Fruit fly (Drosophila melanogaster) whole organism, adult: ENCODE measurements around the gene CG12522.
"Not testable (repeated sequence)": the region's sequence is repeated elsewhere in the genome, so short reads cannot be mapped to it uniquely, and the experiment has no call there.

Source experiments
- CG11617 ChIP-seq: fragments of 200-800 bp; sonication (Bioruptor generic); optimal IDR thresholded peaks from 2 replicates; lab custom pipeline; 2017; ENCODE audit warnings: mild to moderate bottlenecking, missing biosample characterization, missing genetic modification reagents, missing genetic modification characterization
- CG12768 ChIP-seq: fragments of 200-800 bp; sonication (Bioruptor generic); optimal IDR thresholded peaks from 2 replicates; lab custom pipeline; 2017; ENCODE audit warnings: missing biosample characterization, missing genetic modification characterization, mild to moderate bottlenecking, moderate library complexity, missing genetic modification reagents
- CG14711 ChIP-seq: fragments of 200-800 bp; sonication (Bioruptor generic); optimal IDR thresholded peaks from 2 replicates; lab custom pipeline; 2018; ENCODE audit warnings: missing biosample characterization, mild to moderate bottlenecking, missing genetic modification characterization, moderate library complexity
- CG1620 ChIP-seq: fragments of 200-800 bp; sonication (Bioruptor generic); optimal IDR thresholded peaks from 2 replicates; lab custom pipeline; 2016; ENCODE audit warnings: missing biosample characterization, missing genetic modification characterization
- CG33017 ChIP-seq: fragments of 200-800 bp; sonication (Bioruptor generic); optimal IDR thresholded peaks from 2 replicates; lab custom pipeline; 2018; ENCODE audit warnings: missing biosample characterization, mild to moderate bottlenecking, missing genetic modification characterization, moderate library complexity
- CG5204 ChIP-seq: fragments of 200-800 bp; sonication (Bioruptor generic); optimal IDR thresholded peaks from 2 replicates; lab custom pipeline; 2016; ENCODE audit warnings: missing biosample characterization, missing genetic modification characterization
- CG7045 ChIP-seq: fragments of 200-800 bp; sonication (Bioruptor generic); optimal IDR thresholded peaks from 2 replicates; lab custom pipeline; 2017; ENCODE audit warnings: missing biosample characterization, mild to moderate bottlenecking, missing genetic modification characterization
- CG7101 ChIP-seq: fragments of 200-800 bp; sonication (Bioruptor generic); optimal IDR thresholded peaks from 2 replicates; lab custom pipeline; 2018; ENCODE audit warnings: missing biosample characterization, mild to moderate bottlenecking, missing genetic modification characterization, moderate library complexity
- Clk ChIP-seq: fragments of 200-800 bp; sonication (Bioruptor generic); optimal IDR thresholded peaks from 2 replicates; lab custom pipeline; 2017; ENCODE audit warnings: missing biosample characterization, missing genetic modification characterization
- Crg-1 ChIP-seq: fragments of 200-800 bp; sonication (Bioruptor generic); optimal IDR thresholded peaks from 2 replicates; lab custom pipeline; 2016; ENCODE audit warnings: missing biosample characterization, missing genetic modification characterization
- Hr96 ChIP-seq: fragments of 200-800 bp; sonication (Bioruptor generic); optimal IDR thresholded peaks from 2 replicates; lab custom pipeline; 2016; ENCODE audit warnings: missing biosample characterization, missing genetic modification characterization
- Mnt ChIP-seq: fragments of 200-800 bp; sonication (Bioruptor generic); optimal IDR thresholded peaks from 2 replicates; lab custom pipeline; 2016; ENCODE audit warnings: missing biosample characterization, mild to moderate bottlenecking, missing genetic modification characterization
- bab1 ChIP-seq: fragments of 200-800 bp; sonication (Bioruptor generic); optimal IDR thresholded peaks from 3 replicates; lab custom pipeline; 2019; ENCODE audit warnings: missing biosample characterization, mild to moderate bottlenecking, missing genetic modification characterization, moderate library complexity
- cic ChIP-seq: fragments of 200-800 bp; sonication (Bioruptor generic); optimal IDR thresholded peaks from 2 replicates; lab custom pipeline; 2017; ENCODE audit warnings: missing biosample characterization, mild to moderate bottlenecking, missing genetic modification characterization, moderate library complexity
- cnc ChIP-seq, 2 experiments: fragments of >200 bp; optimal IDR thresholded peaks; 2 replicates each; lab custom pipeline; 2017
- kay ChIP-seq: fragments of 200-800 bp; sonication (Bioruptor generic); peaks from one replicate; lab custom pipeline; 2016; ENCODE audit warnings: missing biosample characterization, missing genetic modification characterization, borderline replicate concordance
- ovo ChIP-seq: fragments of 200-800 bp; sonication (Bioruptor generic); optimal IDR thresholded peaks from 2 replicates; lab custom pipeline; 2016; ENCODE audit warnings: missing biosample characterization, missing genetic modification characterization
- pad ChIP-seq: fragments of 200-800 bp; sonication (Bioruptor generic); optimal IDR thresholded peaks from 3 replicates; lab custom pipeline; 2017; ENCODE audit warnings: missing biosample characterization, missing genetic modification characterization, mild to moderate bottlenecking, moderate library complexity, missing genetic modification reagents
- tj ChIP-seq: fragments of 200-800 bp; sonication (Bioruptor generic); optimal IDR thresholded peaks from 3 replicates; lab custom pipeline; 2017; ENCODE audit warnings: missing biosample characterization, mild to moderate bottlenecking, missing genetic modification characterization, moderate library complexity
- toe ChIP-seq: fragments of 200-800 bp; sonication (Bioruptor generic); optimal IDR thresholded peaks from 2 replicates; lab custom pipeline; 2016; ENCODE audit warnings: missing biosample characterization, missing genetic modification characterization

Gene CG12522

DNA sequence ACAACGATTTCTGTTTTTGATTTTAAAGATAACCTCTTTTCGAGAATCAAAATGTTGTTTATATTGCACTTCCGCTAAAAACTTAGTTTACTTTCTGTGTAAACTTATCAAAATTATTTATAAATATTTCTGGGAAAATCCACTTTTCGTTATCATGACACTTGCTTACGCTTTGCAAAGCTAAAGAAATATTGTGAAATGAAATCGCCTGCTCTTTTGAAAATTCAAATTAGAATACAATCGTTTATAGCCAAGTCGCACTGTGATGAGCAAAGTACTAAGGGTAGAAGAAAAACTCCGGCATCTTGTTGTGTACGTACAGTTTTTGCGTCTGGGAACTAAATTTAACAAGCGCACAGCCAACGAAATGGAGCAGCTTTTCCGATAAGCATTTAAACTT lies 16.4 kb downstream of the CG12522 start:
- no peak for TF ChIP-seq CG12768 (GFP tag; lab: Kevin White, UChicago)
- TF ChIP-seq Hr96 (GFP tag; lab: Kevin White, UChicago) = no peak
- no peak for TF ChIP-seq CG7101
- TF ChIP-seq toe (GFP tag; lab: Kevin White, UChicago) = no peak
- TF ChIP-seq cnc (optimal IDR thresholded peaks at IDR 0.05; lab: Kevin White, UChicago) = no peak
- no peak for TF ChIP-seq CG7045
- no peak for TF ChIP-seq tj (GFP tag; lab: Kevin White, UChicago)
- no peak for TF ChIP-seq kay (GFP tag; lab: Kevin White, UChicago)
- no peak for TF ChIP-seq bab1 (GFP tag; lab: Kevin White, UChicago)
- no peak for TF ChIP-seq CG14711 (tag; lab: Kevin White, UChicago)

DNA sequence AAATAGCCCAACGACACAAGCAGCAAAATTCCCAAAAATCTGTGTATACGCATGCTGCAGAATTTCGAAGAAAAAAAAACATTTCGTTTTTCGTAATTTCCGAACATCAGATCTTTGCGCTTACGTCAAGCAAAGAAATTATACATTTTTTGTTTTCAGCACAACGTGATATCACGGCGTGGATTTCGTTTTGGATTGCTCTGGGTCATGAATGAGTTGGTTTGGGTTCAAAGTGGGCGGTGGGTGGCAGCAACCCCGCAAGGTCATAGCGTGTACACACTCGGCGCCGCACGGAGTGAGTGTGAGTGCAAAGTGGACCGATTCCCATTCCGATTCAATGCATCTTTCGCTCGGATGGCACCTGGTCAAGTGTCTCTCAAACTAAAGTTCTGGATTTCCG lies 16.8 kb downstream of the CG12522 start:
- TF ChIP-seq cic (GFP tag; lab: Kevin White, UChicago) (no peak), CG1620 (no peak), CG11617 (GFP tag; lab: Kevin White, UChicago) (no peak), Mnt (GFP tag; lab: Kevin White, UChicago) (no peak), CG12768 (GFP tag; lab: Kevin White, UChicago) (no peak), toe (GFP tag; lab: Kevin White, UChicago) (no peak)

DNA sequence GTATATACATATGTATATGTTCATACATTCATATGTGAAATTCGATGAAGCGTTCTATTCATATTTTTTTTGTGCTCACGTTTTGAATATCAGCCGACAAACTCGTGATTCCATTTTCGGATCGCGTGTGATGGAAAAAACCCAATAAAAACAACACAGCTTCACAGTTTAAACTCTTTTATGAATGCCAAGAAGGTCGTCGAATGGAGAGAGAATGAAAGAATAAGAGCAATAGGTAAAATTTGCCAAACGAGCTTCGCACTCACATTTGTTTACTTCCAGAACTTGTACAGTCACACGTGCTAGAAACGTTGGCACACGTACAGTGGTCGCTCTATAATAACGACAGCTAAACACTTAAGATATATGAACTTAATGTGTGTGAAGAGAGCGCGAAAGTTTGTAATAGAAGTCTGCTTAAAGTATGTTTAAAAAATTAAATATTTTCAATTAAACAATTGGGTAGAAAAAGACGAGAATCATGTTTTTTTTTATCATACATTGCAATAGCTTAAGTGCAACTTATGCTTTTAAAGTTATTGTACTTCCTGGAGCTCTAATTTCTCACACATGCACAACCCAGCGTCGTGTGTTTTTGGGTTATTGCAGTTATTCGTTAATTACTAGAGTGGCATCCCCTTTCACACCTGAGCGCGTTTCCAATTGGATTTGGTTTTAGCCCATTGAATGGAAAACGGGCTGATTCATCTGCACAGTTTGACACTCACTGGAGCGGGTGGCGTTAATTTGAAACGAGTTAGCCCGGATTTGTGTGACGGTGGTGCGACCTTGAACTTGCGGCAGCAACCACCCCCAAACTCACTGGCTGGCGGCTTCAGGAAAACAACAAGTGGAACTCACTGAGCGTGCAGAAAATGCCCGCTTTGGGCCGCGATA lies 17.8 kb downstream of the CG12522 start:
- peak; percentile 33 for TF ChIP-seq CG14711 (tag; lab: Kevin White, UChicago)
- peak; percentile 58 for TF ChIP-seq bab1 (GFP tag; lab: Kevin White, UChicago)
- TF ChIP-seq kay (GFP tag; lab: Kevin White, UChicago) = no peak
- TF ChIP-seq Mnt (GFP tag; lab: Kevin White, UChicago) = peak; percentile 3

DNA sequence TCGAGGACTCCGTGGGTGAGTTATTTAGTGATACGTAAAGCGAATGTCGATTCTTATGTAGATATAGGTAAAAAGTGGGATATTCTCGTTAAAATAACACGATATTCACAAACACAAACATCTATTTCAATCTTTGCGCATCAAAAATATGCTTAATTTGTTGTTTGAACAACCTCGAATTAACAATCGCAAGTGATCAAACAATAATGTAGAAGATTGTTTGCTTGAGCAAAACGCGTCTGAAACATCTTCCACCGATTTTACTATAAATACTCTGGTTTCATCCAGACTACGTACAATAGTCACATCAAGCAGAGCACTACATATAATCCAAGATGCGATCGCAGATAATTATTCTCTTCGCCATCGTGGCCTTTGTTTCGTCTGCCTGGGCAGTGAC lies 22.5 kb downstream of the CG12522 start, which contains the start of gene nol:
Gene nol, plus strand, starts transcription at position 301 of the 400 bp plus-strand sequence.
- TF ChIP-seq CG7045 (no peak), Mnt (GFP tag; lab: Kevin White, UChicago) (no peak), CG5204 (GFP tag; lab: Kevin White, UChicago) (no peak), CG14711 (tag; lab: Kevin White, UChicago) (no peak), cic (GFP tag; lab: Kevin White, UChicago) (no peak), kay (GFP tag; lab: Kevin White, UChicago) (no peak)

DNA sequence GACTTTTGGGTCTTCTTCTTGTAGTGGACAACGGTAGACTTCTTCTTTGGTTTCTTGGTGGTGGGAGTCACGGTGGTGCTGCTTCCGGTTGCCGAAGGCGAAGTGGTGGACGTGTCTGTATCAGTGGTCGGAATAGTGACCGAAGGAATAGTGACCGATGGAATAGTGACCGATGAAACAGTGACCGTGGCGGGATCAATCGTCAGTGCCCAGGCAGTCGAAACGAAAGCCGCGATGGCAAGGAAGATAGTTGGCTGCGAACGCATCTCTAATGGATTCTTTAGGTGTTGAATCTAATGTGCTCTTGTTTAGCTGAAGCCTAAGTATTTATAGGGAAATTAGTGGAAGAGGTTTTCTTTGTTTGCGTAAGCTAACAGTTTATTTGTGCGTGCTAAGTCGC lies 24.0 kb downstream of the CG12522 start, which contains the start of gene CG32074:
Gene CG32074, minus strand, starts transcription at position 268 of the 400 bp plus-strand sequence.
- TF ChIP-seq CG14711 (tag; lab: Kevin White, UChicago); Crg-1; cic (GFP tag; lab: Kevin White, UChicago): not testable (repeated sequence)

DNA sequence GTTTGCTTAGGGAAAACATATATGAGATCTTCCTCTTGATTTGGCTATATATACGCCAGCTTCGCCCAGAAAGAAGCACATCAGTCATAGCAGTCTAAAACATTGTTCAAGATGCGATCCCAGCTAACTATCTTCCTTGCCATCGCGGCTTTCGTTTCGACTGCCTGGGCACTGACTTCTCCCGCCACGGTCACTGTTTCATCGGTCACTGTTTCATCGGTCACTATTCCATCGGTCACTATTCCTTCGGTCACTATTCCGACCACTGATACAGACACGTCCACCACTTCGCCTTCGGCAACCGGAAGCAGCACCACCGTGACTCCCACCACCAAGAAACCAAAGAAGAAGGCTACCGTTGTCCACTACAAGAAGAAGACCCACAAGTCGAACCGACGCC lies 26.9 kb downstream of the CG12522 start, which contains the start of gene CG14143:
Gene CG14143, plus strand, starts transcription at position 102 of the 400 bp plus-strand sequence.
- TF ChIP-seq Crg-1; CG11617 (GFP tag; lab: Kevin White, UChicago); cic (GFP tag; lab: Kevin White, UChicago): not testable (repeated sequence)

DNA sequence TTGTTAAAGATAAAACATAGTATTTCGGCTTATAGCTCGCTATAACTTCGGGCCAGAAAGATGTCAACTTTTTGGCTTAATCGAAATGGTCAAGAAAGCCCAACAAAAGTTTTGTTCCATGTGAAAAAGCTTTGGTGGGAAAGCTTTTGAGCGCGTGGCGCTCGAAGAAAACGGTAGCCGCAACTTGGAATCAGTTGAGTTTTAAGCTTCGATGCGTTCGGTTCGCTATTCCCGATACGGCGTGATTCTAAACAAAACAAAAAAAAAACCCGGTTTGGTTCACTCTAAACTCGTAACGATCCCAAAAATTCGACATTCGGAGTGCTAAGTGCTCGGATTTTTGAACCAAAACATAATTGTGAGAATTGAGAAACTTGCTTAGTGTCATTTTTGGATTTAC lies 27.8 kb downstream of the CG12522 start, which contains the start of gene IRSp53:
Gene IRSp53, plus strand, starts transcription at position 204 of the 400 bp plus-strand sequence.
- TF ChIP-seq toe (GFP tag; lab: Kevin White, UChicago) = no peak
- no peak for TF ChIP-seq CG11617 (GFP tag; lab: Kevin White, UChicago)
- peak; percentile 4 for TF ChIP-seq CG7101
- TF ChIP-seq Crg-1 = no peak
- no peak for TF ChIP-seq cnc (optimal IDR thresholded peaks at IDR 0.05; lab: Kevin White, UChicago)
- no peak for TF ChIP-seq cic (GFP tag; lab: Kevin White, UChicago)
- no peak for TF ChIP-seq CG5204 (GFP tag; lab: Kevin White, UChicago)
- no peak for TF ChIP-seq Hr96 (GFP tag; lab: Kevin White, UChicago)
- peak; percentile 46 for TF ChIP-seq Mnt (GFP tag; lab: Kevin White, UChicago)
- TF ChIP-seq CG33017 (tag; lab: Kevin White, UChicago) = no peak
- TF ChIP-seq CG1620 = no peak
- TF ChIP-seq Clk = no peak
- no peak for TF ChIP-seq ovo (GFP tag; lab: Kevin White, UChicago)
- TF ChIP-seq bab1 (GFP tag; lab: Kevin White, UChicago) = peak; percentile 69
- TF ChIP-seq CG7045 = no peak
- TF ChIP-seq pad (GFP tag; lab: Kevin White, UChicago) = no peak
- no peak for TF ChIP-seq tj (GFP tag; lab: Kevin White, UChicago)
- no peak for TF ChIP-seq CG14711 (tag; lab: Kevin White, UChicago)
- no peak for TF ChIP-seq CG12768 (GFP tag; lab: Kevin White, UChicago)
- TF ChIP-seq kay (GFP tag; lab: Kevin White, UChicago) = peak; percentile 66
